Worm (Caenorhabditis elegans) whole organism, young adult: ENCODE data around the gene gldi-7.
A peak's percentile ranks its signal among the peaks of the same experiment; 100 is the strongest.

Source experiments
- B0035.1 ChIP-seq: sonication (generic microtip); optimal IDR thresholded peaks from 2 replicates; lab custom pipeline; 2016; ENCODE audit warnings: missing genetic modification characterization, mild to moderate bottlenecking, missing compliant biosample characterization, missing genotype, missing genetic modification reagents
- F52B5.7 ChIP-seq: sonication (generic microtip); optimal IDR thresholded peaks from 2 replicates; lab custom pipeline; 2016; ENCODE audit warnings: mild to moderate bottlenecking, missing genetic modification characterization, missing compliant biosample characterization
- K11D2.4 ChIP-seq: fragments of 200-800 bp; sonication (Bioruptor generic); IDR thresholded peaks from 2 replicates; pipeline ENCODE4 v1.3.6; 2022; ENCODE audit warnings: missing genetic modification reagents, missing genetic modification characterization, missing compliant biosample characterization
- T07F8.4 ChIP-seq: sonication (generic microtip); optimal IDR thresholded peaks from 2 replicates; lab custom pipeline; 2016; ENCODE audit warnings: mild to moderate bottlenecking, missing genetic modification characterization, moderate library complexity, missing compliant biosample characterization
- Y53F4B.3 ChIP-seq: fragments of 200-800 bp; sonication (Bioruptor generic); IDR thresholded peaks from 2 replicates; pipeline ENCODE4 v1.3.6; 2022; ENCODE audit warnings: missing genetic modification reagents, missing genetic modification characterization, missing compliant biosample characterization
- Y56A3A.18 ChIP-seq: fragments of 200-800 bp; sonication (Bioruptor generic); IDR thresholded peaks from 2 replicates; pipeline ENCODE4 v1.3.6; 2022; ENCODE audit warnings: missing genetic modification reagents, missing genetic modification characterization, missing compliant biosample characterization
- Y79H2A.3 ChIP-seq: fragments of 200-800 bp; sonication (Bioruptor generic); conservative IDR thresholded peaks from 2 replicates; pipeline ENCODE4 v1.3.6; 2022; ENCODE audit warnings: missing genetic modification reagents, missing genetic modification characterization, missing compliant biosample characterization
- attf-5 ChIP-seq: fragments of 200-800 bp; sonication (Bioruptor generic); optimal IDR thresholded peaks from 2 replicates; lab custom pipeline; 2018; ENCODE audit warnings: mild to moderate bottlenecking, missing genetic modification characterization, missing compliant biosample characterization
- ceh-100 ChIP-seq: fragments of 200-800 bp; sonication (Bioruptor generic); IDR thresholded peaks from 2 replicates; pipeline ENCODE4 v1.3.6; 2022; ENCODE audit warnings: missing genetic modification reagents, missing genetic modification characterization, missing compliant biosample characterization
- ceh-40 ChIP-seq: fragments of 200-800 bp; sonication (Bioruptor generic); IDR thresholded peaks from 2 replicates; pipeline ENCODE4 v1.3.6; 2022; ENCODE audit warnings: missing genetic modification characterization, missing compliant biosample characterization
- ceh-58 ChIP-seq: fragments of 200-800 bp; sonication (Bioruptor generic); IDR thresholded peaks from 2 replicates; pipeline ENCODE4 v1.3.6; 2022; ENCODE audit warnings: missing genetic modification characterization, missing compliant biosample characterization
- dox-1 ChIP-seq: fragments of 200-800 bp; sonication (Bioruptor generic); IDR thresholded peaks from 2 replicates; pipeline ENCODE4 v1.3.6; 2022; ENCODE audit warnings: missing genetic modification reagents, missing genetic modification characterization, missing compliant biosample characterization
- egl-18 ChIP-seq: fragments of 200-800 bp; sonication (Bioruptor generic); IDR thresholded peaks from 2 replicates; pipeline ENCODE4 v1.3.6; 2022; ENCODE audit warnings: missing genetic modification reagents, missing genetic modification characterization, missing compliant biosample characterization
- ets-4 ChIP-seq: fragments of 200-800 bp; sonication (Bioruptor generic); optimal IDR thresholded peaks from 2 replicates; lab custom pipeline; 2018; ENCODE audit warnings: mild to moderate bottlenecking, missing genetic modification characterization, missing compliant biosample characterization
- gei-17 ChIP-seq: fragments of 200-800 bp; sonication (Bioruptor generic); optimal IDR thresholded peaks from 2 replicates; lab custom pipeline; 2018; ENCODE audit warnings: mild to moderate bottlenecking, missing genetic modification characterization, missing compliant biosample characterization
- him-1 ChIP-seq: sonication (generic microtip); optimal IDR thresholded peaks from 2 replicates; lab custom pipeline; 2016; ENCODE audit warnings: missing genotype, missing genetic modification reagents, missing genetic modification characterization, missing compliant biosample characterization
- hlh-26 ChIP-seq: fragments of 200-800 bp; sonication (Bioruptor generic); conservative IDR thresholded peaks from 2 replicates; pipeline ENCODE4 v1.3.6; 2022; ENCODE audit warnings: missing genetic modification reagents, missing genetic modification characterization, missing compliant biosample characterization
- hmg-20 ChIP-seq: fragments of 200-800 bp; sonication (Bioruptor generic); IDR thresholded peaks from 2 replicates; pipeline ENCODE4 v1.3.6; 2022; ENCODE audit warnings: missing genetic modification reagents, missing genetic modification characterization, missing compliant biosample characterization
- hrde-1 ChIP-seq: sonication (generic microtip); optimal IDR thresholded peaks from 2 replicates; lab custom pipeline; 2016; ENCODE audit warnings: missing genetic modification characterization, mild to moderate bottlenecking, missing compliant biosample characterization, moderate library complexity, missing genotype, missing genetic modification reagents, borderline replicate concordance
- let-607 ChIP-seq, 2 experiments: fragments of 200-800 bp in 1 of 2; sonication (Bioruptor generic) in 1 of 2; sonication (generic microtip) in 1 of 2; optimal IDR thresholded peaks; 2 replicates each; lab custom pipeline; 2016 to 2018; ENCODE audit warnings: mild to moderate bottlenecking in 2 of 2, missing compliant biosample characterization in 2 of 2, missing genetic modification characterization in 2 of 2, moderate library complexity in 2 of 2, missing genotype in 1 of 2
- lin-26 ChIP-seq: fragments of 200-800 bp; sonication (Bioruptor generic); IDR thresholded peaks from 2 replicates; pipeline ENCODE4 v1.3.6; 2022; ENCODE audit warnings: missing genetic modification reagents, missing genetic modification characterization, missing compliant biosample characterization
- lin-54 ChIP-seq: fragments of 200-800 bp; sonication (Bioruptor generic); optimal IDR thresholded peaks from 2 replicates; lab custom pipeline; 2018; ENCODE audit warnings: mild to moderate bottlenecking, missing genetic modification characterization, missing compliant biosample characterization
- lir-1 ChIP-seq: fragments of 200-800 bp; sonication (Bioruptor generic); conservative IDR thresholded peaks from 2 replicates; pipeline ENCODE4 v1.3.6; 2022; ENCODE audit warnings: missing genetic modification reagents, missing genetic modification characterization, missing compliant biosample characterization
- lsy-27 ChIP-seq: sonication (generic microtip); optimal IDR thresholded peaks from 2 replicates; lab custom pipeline; 2017; ENCODE audit warnings: missing genetic modification characterization, mild to moderate bottlenecking, missing compliant biosample characterization, antibody characterized with exemption, missing genotype, borderline replicate concordance; ENCODE audit not compliant: insufficient read depth
- madf-3 ChIP-seq: fragments of 200-800 bp; sonication (Bioruptor generic); IDR thresholded peaks from 2 replicates; pipeline ENCODE4 v1.3.6; 2022; ENCODE audit warnings: missing genetic modification reagents, missing genetic modification characterization, missing compliant biosample characterization
- mel-28 ChIP-seq: sonication (generic microtip); optimal IDR thresholded peaks from 2 replicates; lab custom pipeline; 2016; ENCODE audit warnings: borderline replicate concordance, mild to moderate bottlenecking, missing genetic modification characterization, missing compliant biosample characterization
- mes-4 ChIP-seq: sonication (generic microtip); optimal IDR thresholded peaks from 2 replicates; lab custom pipeline; 2016; ENCODE audit warnings: missing genotype, missing genetic modification characterization, missing compliant biosample characterization
- nfya-1 ChIP-seq: sonication (generic microtip); optimal IDR thresholded peaks from 2 replicates; lab custom pipeline; 2017; ENCODE audit warnings: antibody characterized with exemption, missing compliant biosample characterization, missing genetic modification characterization, borderline replicate concordance; ENCODE audit not compliant: insufficient read depth
- nfya-2 ChIP-seq: fragments of 200-800 bp; sonication (Bioruptor generic); IDR thresholded peaks from 2 replicates; pipeline ENCODE4 v1.3.6; 2022; ENCODE audit warnings: missing genetic modification reagents, missing genetic modification characterization, missing compliant biosample characterization
- nhr-27 ChIP-seq: fragments of 200-800 bp; sonication (Bioruptor generic); optimal IDR thresholded peaks from 2 replicates; lab custom pipeline; 2018; ENCODE audit warnings: mild to moderate bottlenecking, missing genetic modification characterization, moderate library complexity, missing compliant biosample characterization
- rec-8 ChIP-seq, 2 experiments: sonication (generic microtip); optimal IDR thresholded peaks; 2 replicates each; lab custom pipeline; 2016; ENCODE audit warnings: mild to moderate bottlenecking in 2 of 2, missing genetic modification characterization in 2 of 2, missing genetic modification reagents in 2 of 2, missing genotype in 2 of 2, missing biosample characterization in 1 of 2, missing compliant biosample characterization in 1 of 2, moderate library complexity in 1 of 2
- repo-1 ChIP-seq: sonication (generic microtip); optimal IDR thresholded peaks from 2 replicates; lab custom pipeline; 2017; ENCODE audit warnings: mild to moderate bottlenecking, missing genetic modification characterization, missing compliant biosample characterization
- rpc-1 ChIP-seq, 2 experiments: fragments of 150-350 bp in 1 of 2; sonication (generic microtip) in 1 of 2; optimal IDR thresholded peaks; 2 replicates each; lab custom pipeline; 2014 to 2018; ENCODE audit warnings: missing biosample characterization in 1 of 2, missing genetic modification characterization in 1 of 2, missing genetic modification reagents in 1 of 2, missing genotype in 1 of 2
- sdz-38 ChIP-seq: sonication (generic microtip); optimal IDR thresholded peaks from 2 replicates; lab custom pipeline; 2016; ENCODE audit warnings: missing genotype, missing genetic modification characterization, missing compliant biosample characterization
- snpc-4 ChIP-seq, 5 experiments: fragments of 150-350 bp in 1 of 5; sonication (generic microtip) in 4 of 5; optimal IDR thresholded peaks; 2 replicates each; lab custom pipeline; 2014 to 2018; ENCODE audit warnings: missing genetic modification characterization in 5 of 5, missing biosample characterization in 3 of 5, antibody characterized with exemption in 2 of 5, mild to moderate bottlenecking in 2 of 5, missing compliant biosample characterization in 2 of 5, missing genotype in 2 of 5, moderate library complexity in 2 of 5, missing genetic modification reagents in 1 of 5
- tbx-9 ChIP-seq: sonication (generic microtip); optimal IDR thresholded peaks from 2 replicates; lab custom pipeline; 2016; ENCODE audit warnings: borderline replicate concordance, missing genetic modification characterization, inconsistent platforms, missing compliant biosample characterization
- unc-130 ChIP-seq: sonication (generic microtip); optimal IDR thresholded peaks from 2 replicates; lab custom pipeline; 2016; ENCODE audit warnings: missing genetic modification reagents, missing genetic modification characterization, missing compliant biosample characterization
- unc-62 ChIP-seq: fragments of 150-350 bp; optimal IDR thresholded peaks from 2 replicates; lab custom pipeline; 2014; ENCODE audit warnings: missing biosample characterization, missing genetic modification reagents, missing genetic modification characterization
- zim-3 ChIP-seq: sonication (generic microtip); optimal IDR thresholded peaks from 2 replicates; lab custom pipeline; 2017; ENCODE audit warnings: mild to moderate bottlenecking, missing genetic modification characterization, moderate library complexity, missing compliant biosample characterization
- ztf-22 ChIP-seq: fragments of 200-800 bp; sonication (Bioruptor generic); optimal IDR thresholded peaks from 2 replicates; lab custom pipeline; 2018; ENCODE audit warnings: mild to moderate bottlenecking, missing genetic modification characterization, moderate library complexity, missing compliant biosample characterization
- ztf-25 ChIP-seq: fragments of 200-800 bp; sonication (Bioruptor generic); IDR thresholded peaks from 2 replicates; pipeline ENCODE4 v1.3.6; 2022; ENCODE audit warnings: missing genetic modification reagents, missing genetic modification characterization, missing compliant biosample characterization
- ztf-28 ChIP-seq: fragments of 200-800 bp; sonication (Bioruptor generic); IDR thresholded peaks from 2 replicates; pipeline ENCODE4 v1.3.6; 2022; ENCODE audit warnings: missing genetic modification reagents, missing genetic modification characterization, missing compliant biosample characterization
- ztf-3 ChIP-seq: fragments of 200-800 bp; sonication (Bioruptor generic); optimal IDR thresholded peaks from 2 replicates; lab custom pipeline; 2018; ENCODE audit warnings: mild to moderate bottlenecking, missing genetic modification characterization, missing compliant biosample characterization

gldi-7 gene

DNA sequence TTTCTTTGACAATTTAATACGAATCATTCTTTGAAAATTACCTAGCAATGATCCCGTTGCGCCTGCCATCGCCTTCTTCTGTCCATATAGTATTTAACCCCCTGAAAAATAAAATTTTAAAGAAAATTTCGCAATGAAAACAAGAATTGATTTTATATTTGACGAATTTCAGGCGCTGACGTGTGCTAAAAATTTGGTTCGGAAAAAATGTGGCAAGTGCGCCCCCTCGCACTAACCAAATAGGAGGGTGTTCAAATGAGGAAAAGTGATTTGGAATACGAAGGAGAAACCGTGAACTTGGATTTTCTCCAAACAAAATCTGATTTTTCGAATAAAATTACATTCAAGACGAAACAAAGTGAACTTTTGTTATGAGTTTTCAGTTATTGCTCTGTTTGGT lies 35.0 kb upstream of the gldi-7 start, which contains the start of gene stc-1 (continued):
- TF ChIP-seq gei-17 (GFP tag; lab: Kevin White, UChicago), result no peak
- TF ChIP-seq, all 124 proteins: peak for 10

ce11 chrII:8562002-8562401 lies 31.0 kb upstream of the gldi-7 start, which contains the start of gene F54C9.14:
Gene F54C9.14 (plus strand): TSS chrII:8562302.
- TF ChIP-seq rec-8 (tag; optimal IDR thresholded peaks at IDR 0.05; lab: Kevin White, UChicago) (no peak), unc-62 (GFP tag; lab: Kevin White, UChicago) (no peak), Y79H2A.3 (GFP tag; lab: Robert Waterston, UW) (no peak), ceh-58 (GFP tag; lab: Robert Waterston, UW) (no peak), lin-54 (GFP tag; lab: Kevin White, UChicago) (no peak), lin-26 (no peak), ets-4 (GFP tag; lab: Kevin White, UChicago) (no peak), snpc-4 (GFP tag; optimal IDR thresholded peaks at IDR 0.05; lab: Kevin White, UChicago) (no peak), snpc-4 (tag; optimal IDR thresholded peaks at IDR 0.05; lab: Kevin White, UChicago) (no peak), gei-17 (GFP tag; lab: Kevin White, UChicago) (no peak), ztf-22 (GFP tag; lab: Kevin White, UChicago) (no peak), ceh-40 (GFP tag; lab: Robert Waterston, UW) (no peak), unc-130 (GFP tag; lab: Kevin White, UChicago) (no peak), madf-3 (GFP tag; lab: Robert Waterston, UW) (no peak), rpc-1 (optimal IDR thresholded peaks at IDR 0.05; lab: Kevin White, UChicago) (no peak), rpc-1 (tag; optimal IDR thresholded peaks at IDR 0.05; lab: Kevin White, UChicago) (no peak), sdz-38 (tag; lab: Kevin White, UChicago) (no peak), ceh-100 (GFP tag; lab: Robert Waterston, UW) (no peak)
- TF ChIP-seq, all 124 proteins: peak for 0

DNA sequence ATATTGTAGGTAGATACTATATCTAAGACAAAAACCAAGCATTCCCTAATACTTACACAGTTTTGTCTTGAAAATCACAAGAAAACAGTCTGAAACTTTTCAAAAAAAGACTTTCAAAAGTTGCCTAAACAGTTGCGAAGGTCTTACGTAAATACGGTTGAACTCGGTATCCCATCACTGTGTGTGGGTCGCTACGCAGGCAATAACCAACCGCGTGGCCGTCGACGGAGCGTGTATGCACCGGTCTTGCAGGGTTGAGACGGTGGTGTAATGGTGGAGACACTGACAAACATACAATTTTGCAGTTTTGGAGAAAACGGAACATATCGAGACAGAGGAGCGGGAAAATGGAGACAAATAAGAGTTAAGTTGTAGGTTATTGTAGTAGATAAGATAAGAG lies 30.2 kb upstream of the gldi-7 start, which contains the start of gene iff-2:
Gene iff-2 (minus strand): TSS at position 141 of the 400 bp plus-strand sequence.
- no peak for TF ChIP-seq hlh-26 (GFP tag; lab: Robert Waterston, UW)
- no peak for TF ChIP-seq him-1 (tag; lab: Kevin White, UChicago)
- TF ChIP-seq tbx-9 (tag; lab: Kevin White, UChicago), result no peak
- TF ChIP-seq ztf-28 (GFP tag; lab: Robert Waterston, UW), result peak; percentile 72; the same call in 1 of the 2 replicates
- TF ChIP-seq hmg-20 (GFP tag; lab: Robert Waterston, UW), result no peak; the same call in 1 of the 2 replicates
- no peak for TF ChIP-seq mes-4 (tag; lab: Kevin White, UChicago)
- TF ChIP-seq zim-3 (tag; lab: Kevin White, UChicago), result peak; percentile 64
- 0 out of 2 replicates have a peak, but pooled peaks have one; percentile 58 for TF ChIP-seq egl-18 (GFP tag; lab: Robert Waterston, UW)
- no peak for TF ChIP-seq nfya-1 (tag; lab: Kevin White, UChicago)
- TF ChIP-seq attf-5 (GFP tag; lab: Kevin White, UChicago), result peak; percentile 100
- peak; percentile 62 for TF ChIP-seq nhr-27 (tag; lab: Kevin White, UChicago)
- TF ChIP-seq dox-1 (GFP tag; lab: Robert Waterston, UW), result no peak; the same call in none of the 2 replicates
- no peak for TF ChIP-seq hrde-1 (tag; lab: Kevin White, UChicago)
- TF ChIP-seq K11D2.4, result peak; percentile 97
- TF ChIP-seq ztf-25 (GFP tag; lab: Robert Waterston, UW), result 0 out of 2 replicates have a peak, but pooled peaks have one; percentile 9
- no peak for TF ChIP-seq lsy-27 (tag; lab: Kevin White, UChicago)
- peak; percentile 97 for TF ChIP-seq lir-1 (GFP tag; lab: Robert Waterston, UW)
- peak; percentile 77; the same call in 1 of the 2 replicates for TF ChIP-seq Y56A3A.18 (GFP tag; lab: Robert Waterston, UW)
- TF ChIP-seq ztf-3 (GFP tag; lab: Kevin White, UChicago), result peak; percentile 93
- no peak for TF ChIP-seq Y53F4B.3
- TF ChIP-seq B0035.1, result peak; percentile 78
- TF ChIP-seq F52B5.7 (tag; lab: Kevin White, UChicago), result peak; percentile 85
- peak; percentile 65 for TF ChIP-seq T07F8.4
- no peak for TF ChIP-seq mel-28 (tag; lab: Kevin White, UChicago)
- no peak for TF ChIP-seq nfya-2 (GFP tag; lab: Robert Waterston, UW)
- peak; percentile 93 for TF ChIP-seq repo-1
- TF ChIP-seq let-607 (tag; optimal IDR thresholded peaks at IDR 0.05; lab: Kevin White, UChicago), result peak; percentile 99
- no peak for TF ChIP-seq lin-26
